Worm (Caenorhabditis elegans) whole organism, L2 larva: ENCODE measurements around the gene dhcr-24.

Experiments
- C34F6.9 ChIP-seq: fragments of 150-350 bp; optimal IDR thresholded peaks from 2 replicates; lab custom pipeline; 2014; ENCODE audit warnings: missing biosample characterization, missing genetic modification characterization
- F13H6.1 ChIP-seq: sonication (generic microtip); optimal IDR thresholded peaks from 2 replicates; lab custom pipeline; 2016; ENCODE audit warnings: missing genetic modification characterization, missing compliant biosample characterization
- R02D3.7 ChIP-seq: fragments of 150-350 bp; optimal IDR thresholded peaks from 2 replicates; lab custom pipeline; 2014; ENCODE audit warnings: missing biosample characterization, missing genetic modification characterization
- Y55F3AM.14 ChIP-seq: fragments of 200-800 bp; sonication (Bioruptor generic); optimal IDR thresholded peaks from 2 replicates; lab custom pipeline; 2018; ENCODE audit warnings: mild to moderate bottlenecking, missing genetic modification characterization, missing compliant biosample characterization
- ZK546.5 ChIP-seq: sonication (generic microtip); optimal IDR thresholded peaks from 2 replicates; lab custom pipeline; 2017; ENCODE audit warnings: missing biosample characterization, missing genetic modification characterization
- alr-1 ChIP-seq: fragments of 150-350 bp; optimal IDR thresholded peaks from 2 replicates; lab custom pipeline; 2014; ENCODE audit warnings: missing biosample characterization, missing genetic modification characterization
- aly-2 ChIP-seq: fragments of 150-350 bp; optimal IDR thresholded peaks from 2 replicates; lab custom pipeline; 2014; ENCODE audit warnings: missing biosample characterization, missing genetic modification characterization
- ama-1 ChIP-seq: fragments of 150-350 bp; optimal IDR thresholded peaks from 2 replicates; lab custom pipeline; 2018; ENCODE audit warnings: inconsistent platforms
- blmp-1 ChIP-seq: sonication (generic microtip); optimal IDR thresholded peaks from 2 replicates; lab custom pipeline; 2017; ENCODE audit warnings: missing genetic modification characterization, mild to moderate bottlenecking, missing compliant biosample characterization, antibody characterized with exemption, moderate library complexity; ENCODE audit not compliant: insufficient read depth
- ceh-16 ChIP-seq: fragments of 150-350 bp; optimal IDR thresholded peaks from 2 replicates; lab custom pipeline; 2014; ENCODE audit warnings: missing biosample characterization, missing genetic modification characterization
- ceh-82 ChIP-seq: fragments of 150-350 bp; optimal IDR thresholded peaks from 2 replicates; lab custom pipeline; 2014; ENCODE audit warnings: missing biosample characterization, missing genetic modification characterization
- crh-2 ChIP-seq: sonication (generic microtip); optimal IDR thresholded peaks from 2 replicates; lab custom pipeline; 2017; ENCODE audit warnings: missing biosample characterization, missing genetic modification characterization
- dmd-4 ChIP-seq: sonication (generic microtip); optimal IDR thresholded peaks from 2 replicates; lab custom pipeline; 2017; ENCODE audit warnings: missing biosample characterization, missing genetic modification characterization
- egl-27 ChIP-seq: sonication (generic microtip); optimal IDR thresholded peaks from 3 replicates; lab custom pipeline; 2017; ENCODE audit warnings: missing biosample characterization, missing genetic modification reagents, missing genetic modification characterization
- elt-1 ChIP-seq: fragments of 150-350 bp; optimal IDR thresholded peaks from 2 replicates; lab custom pipeline; 2014; ENCODE audit warnings: missing biosample characterization, missing genetic modification characterization
- elt-3 ChIP-seq: sonication (generic microtip); optimal IDR thresholded peaks from 2 replicates; lab custom pipeline; 2017; ENCODE audit warnings: missing biosample characterization, missing genetic modification characterization
- fos-1 ChIP-seq: fragments of 150-350 bp; optimal IDR thresholded peaks from 2 replicates; lab custom pipeline; 2014; ENCODE audit warnings: missing biosample characterization, missing genetic modification characterization
- gmeb-1 ChIP-seq: fragments of 150-350 bp; optimal IDR thresholded peaks from 2 replicates; lab custom pipeline; 2014; ENCODE audit warnings: missing biosample characterization, missing genetic modification characterization
- lin-13 ChIP-seq: fragments of 150-350 bp; optimal IDR thresholded peaks from 2 replicates; lab custom pipeline; 2014; ENCODE audit warnings: missing biosample characterization, missing genetic modification reagents, missing genetic modification characterization
- lin-39 ChIP-seq: fragments of 150-350 bp; optimal IDR thresholded peaks from 2 replicates; lab custom pipeline; 2014; ENCODE audit warnings: missing biosample characterization, missing genetic modification reagents, missing genetic modification characterization
- lsy-2 ChIP-seq, 2 experiments: fragments of 150-350 bp in 1 of 2; sonication (generic microtip) in 1 of 2; optimal IDR thresholded peaks; 2 replicates each; lab custom pipeline; 2014 to 2017; ENCODE audit warnings: missing biosample characterization in 2 of 2, missing genetic modification characterization in 2 of 2
- mab-5 ChIP-seq: fragments of 150-350 bp; optimal IDR thresholded peaks from 2 replicates; lab custom pipeline; 2014; ENCODE audit warnings: missing biosample characterization, missing genetic modification characterization
- mbf-1 ChIP-seq: sonication (generic microtip); optimal IDR thresholded peaks from 2 replicates; lab custom pipeline; 2017; ENCODE audit warnings: missing biosample characterization, missing genetic modification characterization
- mdl-1 ChIP-seq, 2 experiments: fragments of 150-350 bp in 1 of 2; sonication (generic microtip) in 1 of 2; optimal IDR thresholded peaks; 2 replicates each; lab custom pipeline; 2017; ENCODE audit warnings: missing biosample characterization in 2 of 2, missing genetic modification characterization in 2 of 2
- nhr-10 ChIP-seq: sonication (generic microtip); optimal IDR thresholded peaks from 2 replicates; lab custom pipeline; 2017; ENCODE audit warnings: missing biosample characterization, missing genetic modification characterization
- nhr-11 ChIP-seq: fragments of 150-350 bp; optimal IDR thresholded peaks from 2 replicates; lab custom pipeline; 2014; ENCODE audit warnings: missing biosample characterization, missing genetic modification characterization
- nhr-12 ChIP-seq: fragments of 150-350 bp; optimal IDR thresholded peaks from 2 replicates; lab custom pipeline; 2014; ENCODE audit warnings: missing biosample characterization, missing genetic modification characterization
- nhr-129 ChIP-seq: fragments of 150-350 bp; optimal IDR thresholded peaks from 2 replicates; lab custom pipeline; 2014; ENCODE audit warnings: missing biosample characterization, missing genetic modification characterization
- nhr-21 ChIP-seq: fragments of 150-350 bp; optimal IDR thresholded peaks from 2 replicates; lab custom pipeline; 2014; ENCODE audit warnings: missing biosample characterization, missing genetic modification characterization
- nhr-23 ChIP-seq: fragments of 150-350 bp; optimal IDR thresholded peaks from 2 replicates; lab custom pipeline; 2014; ENCODE audit warnings: missing biosample characterization, missing genetic modification reagents, missing genetic modification characterization
- nhr-237 ChIP-seq: fragments of 150-350 bp; optimal IDR thresholded peaks from 2 replicates; lab custom pipeline; 2014; ENCODE audit warnings: missing biosample characterization, missing genetic modification characterization
- nhr-6 ChIP-seq: fragments of 150-350 bp; optimal IDR thresholded peaks from 2 replicates; lab custom pipeline; 2014; ENCODE audit warnings: missing biosample characterization, missing genetic modification characterization
- peb-1 ChIP-seq: fragments of 150-350 bp; optimal IDR thresholded peaks from 2 replicates; lab custom pipeline; 2014; ENCODE audit warnings: missing biosample characterization, missing genetic modification characterization
- sem-4 ChIP-seq: fragments of 150-350 bp; optimal IDR thresholded peaks from 2 replicates; lab custom pipeline; 2014; ENCODE audit warnings: missing biosample characterization, missing genetic modification reagents, missing genetic modification characterization
- sma-3 ChIP-seq: sonication (generic microtip); optimal IDR thresholded peaks from 2 replicates; lab custom pipeline; 2016; ENCODE audit warnings: missing genetic modification reagents, missing genetic modification characterization, missing compliant biosample characterization
- sma-9 ChIP-seq, 2 experiments: fragments of 150-350 bp in 1 of 2; sonication (generic microtip) in 1 of 2; optimal IDR thresholded peaks; 2 replicates each; lab custom pipeline; 2014 to 2016; ENCODE audit warnings: missing genetic modification characterization in 2 of 2, mild to moderate bottlenecking in 1 of 2, missing biosample characterization in 1 of 2, missing compliant biosample characterization in 1 of 2, missing genetic modification reagents in 1 of 2, moderate library complexity in 1 of 2
- snpc-4 ChIP-seq: fragments of 150-350 bp; optimal IDR thresholded peaks from 2 replicates; lab custom pipeline; 2014; ENCODE audit warnings: missing biosample characterization, missing genetic modification characterization
- unc-39 ChIP-seq: fragments of 150-350 bp; optimal IDR thresholded peaks from 2 replicates; lab custom pipeline; 2014; ENCODE audit warnings: missing biosample characterization, missing genetic modification characterization
- unc-55 ChIP-seq: fragments of 150-350 bp; sonication (generic microtip); optimal IDR thresholded peaks from 3 replicates; lab custom pipeline; 2014; ENCODE audit warnings: missing biosample characterization, missing genetic modification reagents, missing genetic modification characterization
- unc-62 ChIP-seq: fragments of 150-350 bp; optimal IDR thresholded peaks from 2 replicates; lab custom pipeline; 2014; ENCODE audit warnings: missing biosample characterization, missing genetic modification reagents, missing genetic modification characterization
- zag-1 ChIP-seq: fragments of 150-350 bp; optimal IDR thresholded peaks from 2 replicates; lab custom pipeline; 2014; ENCODE audit warnings: missing biosample characterization, missing genetic modification characterization
- ztf-1 ChIP-seq: fragments of 200-800 bp; sonication (Bioruptor generic); conservative IDR thresholded peaks from 2 replicates; pipeline ENCODE4 v1.3.6; 2022; ENCODE audit warnings: missing genetic modification characterization, missing compliant biosample characterization

Gene dhcr-24

ce11 chrX:2544645-2545044, 19.3 kb downstream of the dhcr-24 start:
- TF ChIP-seq crh-2 (tag; lab: Kevin White, UChicago) (peak; percentile 79), fos-1 (peak; percentile 66), sma-9 (GFP tag; optimal IDR thresholded peaks at IDR 0.05; lab: Kevin White, UChicago) (peak; percentile 5), sma-9 (tag; optimal IDR thresholded peaks at IDR 0.05; lab: Kevin White, UChicago) (no peak), nhr-21 (tag; lab: Kevin White, UChicago) (no peak)

DNA sequence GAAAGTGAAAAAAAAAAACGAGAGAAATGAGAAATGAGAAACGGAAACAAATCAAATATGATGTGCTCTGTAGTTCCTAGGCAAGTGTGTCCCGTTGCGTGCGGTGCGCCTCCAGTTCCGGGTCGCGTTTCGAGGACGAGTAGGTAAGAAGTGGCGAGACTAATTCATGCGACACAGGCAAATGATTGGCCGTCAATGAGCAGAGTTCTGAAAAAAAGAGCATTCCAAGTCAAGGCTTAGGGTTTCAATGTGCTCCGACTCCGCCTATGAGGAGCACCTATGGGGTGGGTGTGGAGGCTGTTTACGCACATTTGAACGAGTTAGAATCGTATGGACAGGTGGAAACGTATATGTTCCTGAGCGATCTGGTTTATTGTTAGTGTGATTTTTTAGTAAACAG, 20.6 kb downstream of the dhcr-24 start:
- TF ChIP-seq fos-1 (peak; percentile 28), mab-5 (no peak)

- TF ChIP-seq crh-2 (tag; lab: Kevin White, UChicago) (peak; percentile 47), gmeb-1 (tag; lab: Kevin White, UChicago) (peak; percentile 21), fos-1 (peak; percentile 70), peb-1 (tag; lab: Kevin White, UChicago) (no peak), F13H6.1 (tag; lab: Kevin White, UChicago) (peak; percentile 28), nhr-12 (tag; lab: Kevin White, UChicago) (no peak), nhr-23 (tag; lab: Kevin White, UChicago) (no peak), sma-9 (GFP tag; optimal IDR thresholded peaks at IDR 0.05; lab: Kevin White, UChicago) (peak; percentile 2), sma-9 (tag; optimal IDR thresholded peaks at IDR 0.05; lab: Kevin White, UChicago) (no peak)
- TF ChIP-seq, all 48 proteins: peak for 5
Measured at ce11 chrX:2541003-2541521, 22.9 kb downstream of the dhcr-24 start, which contains the start of gene F52H2.3. Gene F52H2.3, minus strand, starts transcription at chrX:2541053.

DNA sequence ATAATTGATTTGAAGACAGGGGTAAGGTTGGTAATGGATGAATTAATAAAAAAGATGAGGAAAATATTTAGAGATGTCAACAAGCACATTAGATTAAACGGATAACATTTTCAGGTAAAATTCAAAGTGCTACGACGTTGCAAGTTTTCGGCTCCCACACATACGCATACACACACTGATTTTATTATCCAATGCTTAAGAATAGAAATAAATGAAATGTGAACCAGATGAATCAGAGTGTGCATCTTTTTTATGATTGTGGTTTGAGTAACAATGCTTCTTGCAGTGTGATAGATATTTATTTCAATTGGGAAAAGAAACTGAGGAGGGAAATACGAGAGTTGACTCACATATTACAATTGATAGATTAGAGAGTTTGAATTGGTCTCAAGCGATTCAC, 25.2 kb downstream of the dhcr-24 start:
- TF ChIP-seq F13H6.1 (tag; lab: Kevin White, UChicago): no peak
- TF ChIP-seq ZK546.5 (tag; lab: Kevin White, UChicago): no peak
- TF ChIP-seq blmp-1 (tag; lab: Kevin White, UChicago): no peak
- TF ChIP-seq zag-1: no peak
- TF ChIP-seq lsy-2 (tag; optimal IDR thresholded peaks at IDR 0.05; lab: Kevin White, UChicago): no peak
- no peak for TF ChIP-seq snpc-4
- TF ChIP-seq nhr-11 (tag; lab: Kevin White, UChicago): no peak
- TF ChIP-seq, all 48 proteins: peak for 0

DNA sequence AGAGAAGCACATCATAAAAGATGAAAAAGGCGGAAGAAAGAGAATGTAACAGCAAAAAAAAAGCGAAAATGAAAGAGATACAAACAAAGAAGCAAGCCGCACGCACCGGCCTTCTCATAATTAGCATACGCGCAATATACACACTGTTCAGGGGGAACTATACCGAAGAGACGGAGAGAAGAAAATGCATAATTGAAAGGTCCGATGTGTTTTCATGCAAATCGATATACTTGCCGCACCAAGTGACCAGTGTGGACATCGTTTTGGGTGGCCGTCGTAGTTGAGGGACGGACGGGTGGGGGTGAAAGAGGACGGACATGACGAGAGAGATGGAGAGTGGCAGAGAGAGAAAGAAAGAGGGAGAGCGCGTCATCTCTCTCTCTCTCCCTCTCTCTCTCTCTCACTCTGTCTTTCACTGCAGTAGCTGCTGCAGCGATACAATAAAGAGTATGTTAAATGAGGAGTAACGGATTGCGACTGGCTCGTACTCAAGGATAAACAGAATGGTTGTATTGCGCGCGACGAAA, 27.6 kb downstream of the dhcr-24 start:
- TF ChIP-seq sem-4 (tag; lab: Kevin White, UChicago) (peak; percentile 92), C34F6.9 (tag; lab: Kevin White, UChicago) (peak; percentile 92), ama-1 (lab: Kevin White, UChicago) (no peak), alr-1 (no peak), unc-62 (GFP tag; lab: Kevin White, UChicago) (no peak), nhr-21 (tag; lab: Kevin White, UChicago) (peak; percentile 29), nhr-129 (tag; lab: Kevin White, UChicago) (peak; percentile 97), elt-1 (tag; lab: Kevin White, UChicago) (no peak), elt-3 (no peak), ztf-1 (no peak), nhr-11 (tag; lab: Kevin White, UChicago) (no peak), nhr-10 (no peak), nhr-237 (tag; lab: Kevin White, UChicago) (no peak), nhr-12 (tag; lab: Kevin White, UChicago) (no peak), ceh-16 (tag; lab: Kevin White, UChicago) (peak; percentile 78), R02D3.7 (no peak), zag-1 (peak; percentile 94), unc-55 (peak; percentile 92), mbf-1 (no peak), peb-1 (tag; lab: Kevin White, UChicago) (no peak), lsy-2 (tag; optimal IDR thresholded peaks at IDR 0.05; lab: Kevin White, UChicago) (peak; percentile 43 to 85), unc-39 (tag; lab: Kevin White, UChicago) (no peak), egl-27 (peak; percentile 75), Y55F3AM.14 (GFP tag; lab: Kevin White, UChicago) (peak; percentile 65), aly-2 (no peak), F13H6.1 (tag; lab: Kevin White, UChicago) (peak; percentile 97), fos-1 (peak; percentile 52), dmd-4 (tag; lab: Kevin White, UChicago) (no peak), nhr-6 (peak; percentile 88), sma-3 (GFP tag; lab: Kevin White, UChicago) (peak; percentile 57), sma-9 (GFP tag; optimal IDR thresholded peaks at IDR 0.05; lab: Kevin White, UChicago) (peak; percentile 94), sma-9 (tag; optimal IDR thresholded peaks at IDR 0.05; lab: Kevin White, UChicago) (no peak), mab-5 (peak; percentile 80), ceh-82 (peak; percentile 59), lin-13 (GFP tag; lab: Kevin White, UChicago) (peak; percentile 75), gmeb-1 (tag; lab: Kevin White, UChicago) (peak; percentile 25), mdl-1 (tag; optimal IDR thresholded peaks at IDR 0.05; lab: Kevin White, UChicago) (peak in 1 of 2 experiments; percentile 73), blmp-1 (tag; lab: Kevin White, UChicago) (peak; percentile 73), lin-39 (tag; lab: Kevin White, UChicago) (peak; percentile 39)
